Fruit fly (Drosophila melanogaster) whole organism, embryonic: ENCODE data around the gene Hpr1.

Experiments used
- Bgb ChIP-seq: fragments of 200-800 bp; sonication (Bioruptor generic); IDR thresholded peaks from 2 replicates; pipeline ENCODE4 v1.3.6; 2022; ENCODE audit warnings: missing biosample characterization, missing genetic modification characterization; ENCODE audit not compliant: partially characterized antibody
- CG10267 ChIP-seq: fragments of 200-800 bp; sonication (Bioruptor generic); optimal IDR thresholded peaks from 2 replicates; lab custom pipeline; 2018; ENCODE audit warnings: missing biosample characterization, mild to moderate bottlenecking, missing genetic modification characterization, moderate library complexity
- CG10462 ChIP-seq: fragments of 200-800 bp; sonication (Bioruptor generic); optimal IDR thresholded peaks from 2 replicates; lab custom pipeline; 2016; ENCODE audit warnings: missing biosample characterization, missing genetic modification characterization
- CG12071 ChIP-seq: fragments of 200-800 bp; sonication (Bioruptor generic); optimal IDR thresholded peaks from 3 replicates; lab custom pipeline; 2018; ENCODE audit warnings: missing biosample characterization, mild to moderate bottlenecking, missing genetic modification characterization
- CG12744 ChIP-seq: fragments of 200-800 bp; sonication (Bioruptor generic); optimal IDR thresholded peaks from 2 replicates; lab custom pipeline; 2016; ENCODE audit warnings: missing biosample characterization, missing genetic modification characterization
- CG14441 ChIP-seq: fragments of 200-800 bp; sonication (Bioruptor generic); IDR thresholded peaks from 2 replicates; pipeline ENCODE4 v1.3.6; 2022; ENCODE audit warnings: missing biosample characterization, missing genetic modification characterization
- CG2116 ChIP-seq: fragments of 200-800 bp; sonication (Bioruptor generic); optimal IDR thresholded peaks from 3 replicates; lab custom pipeline; 2018; ENCODE audit warnings: missing biosample characterization, mild to moderate bottlenecking, missing genetic modification characterization
- CG33557 ChIP-seq: fragments of 200-800 bp; sonication (Bioruptor generic); optimal IDR thresholded peaks from 2 replicates; lab custom pipeline; 2019; ENCODE audit warnings: missing biosample characterization, mild to moderate bottlenecking, missing genetic modification characterization, moderate library complexity
- CG34224 ChIP-seq: fragments of 200-800 bp; sonication (Bioruptor generic); IDR thresholded peaks from 3 replicates; pipeline ENCODE4 v1.3.6; 2022; ENCODE audit warnings: missing biosample characterization, missing genetic modification characterization; ENCODE audit not compliant: partially characterized antibody
- CG34376 ChIP-seq: fragments of 200-800 bp; sonication (Bioruptor generic); optimal IDR thresholded peaks from 2 replicates; lab custom pipeline; 2018; ENCODE audit warnings: missing biosample characterization, mild to moderate bottlenecking, missing genetic modification characterization
- CG3838 ChIP-seq: fragments of 200-800 bp; sonication (Bioruptor generic); optimal IDR thresholded peaks from 3 replicates; lab custom pipeline; 2016; ENCODE audit warnings: missing biosample characterization, missing genetic modification characterization
- CG4360 ChIP-seq: fragments of 200-800 bp; sonication (Bioruptor generic); IDR thresholded peaks from 2 replicates; pipeline ENCODE4 v1.3.6; 2022; ENCODE audit warnings: missing biosample characterization, missing genetic modification characterization
- CG5953 ChIP-seq: fragments of 200-800 bp; sonication (Bioruptor generic); IDR thresholded peaks from 2 replicates; pipeline ENCODE4 v1.3.6; 2022; ENCODE audit warnings: missing biosample characterization, missing genetic modification characterization
- CG6791 ChIP-seq: fragments of 200-800 bp; sonication (Bioruptor generic); IDR thresholded peaks from 3 replicates; pipeline ENCODE4 v1.3.6; 2022; ENCODE audit warnings: missing biosample characterization, missing genetic modification characterization; ENCODE audit not compliant: partially characterized antibody
- CG7745 ChIP-seq: fragments of 200-800 bp; sonication (Bioruptor generic); optimal IDR thresholded peaks from 2 replicates; lab custom pipeline; 2018; ENCODE audit warnings: missing biosample characterization, mild to moderate bottlenecking, missing genetic modification characterization, moderate library complexity
- CG8924 ChIP-seq: fragments of 200-800 bp; optimal IDR thresholded peaks from 3 replicates; lab custom pipeline; 2019; ENCODE audit warnings: missing biosample characterization, mild to moderate bottlenecking, missing genetic modification characterization, moderate library complexity
- CG8944 ChIP-seq: fragments of 200-800 bp; sonication (Bioruptor generic); optimal IDR thresholded peaks from 3 replicates; lab custom pipeline; 2016; ENCODE audit warnings: missing biosample characterization, missing genetic modification characterization
- D ChIP-seq, 2 experiments: fragments of 200-800 bp in 1 of 2; fragments of >200 bp in 1 of 2; sonication (Bioruptor generic) in 1 of 2; optimal IDR thresholded peaks; 2 replicates in 1 of 2; 3 replicates in 1 of 2; lab custom pipeline; 2017; ENCODE audit warnings: mild to moderate bottlenecking in 1 of 2, missing biosample characterization in 1 of 2, missing genetic modification characterization in 1 of 2, missing genetic modification reagents in 1 of 2
- Dref ChIP-seq: fragments of 200-800 bp; sonication (Bioruptor generic); IDR thresholded peaks from 2 replicates; pipeline ENCODE4 v1.3.6; 2022; ENCODE audit warnings: missing biosample characterization, missing genetic modification characterization
- Ets97D ChIP-seq: fragments of 200-800 bp; sonication (Bioruptor generic); optimal IDR thresholded peaks from 3 replicates; lab custom pipeline; 2016; ENCODE audit warnings: missing biosample characterization, missing genetic modification characterization
- GATAe ChIP-seq: fragments of 200-800 bp; sonication (Bioruptor generic); conservative IDR thresholded peaks from 2 replicates; pipeline ENCODE4 v1.3.6; 2022; ENCODE audit warnings: missing biosample characterization, missing genetic modification characterization
- HLH4C ChIP-seq: fragments of 200-800 bp; sonication (Bioruptor generic); IDR thresholded peaks from 3 replicates; pipeline ENCODE4 v1.3.6; 2022; ENCODE audit warnings: missing biosample characterization, missing genetic modification characterization; ENCODE audit not compliant: partially characterized antibody
- HmgD ChIP-seq: fragments of 200-800 bp; sonication (Bioruptor generic); optimal IDR thresholded peaks from 3 replicates; lab custom pipeline; 2016; ENCODE audit warnings: missing biosample characterization, missing genetic modification characterization
- Lim3 ChIP-seq: fragments of 200-800 bp; sonication (Bioruptor generic); IDR thresholded peaks from 2 replicates; pipeline ENCODE4 v1.3.6; 2022; ENCODE audit warnings: missing biosample characterization, missing genetic modification characterization
- Meics ChIP-seq: fragments of 200-800 bp; sonication (Bioruptor generic); optimal IDR thresholded peaks from 2 replicates; lab custom pipeline; 2017; ENCODE audit warnings: missing biosample characterization, mild to moderate bottlenecking, missing genetic modification characterization
- Myb ChIP-seq: fragments of 200-800 bp; sonication (Bioruptor generic); optimal IDR thresholded peaks from 2 replicates; lab custom pipeline; 2016; ENCODE audit warnings: missing biosample characterization, missing genetic modification characterization
- NC2α ChIP-seq: fragments of 200-800 bp; sonication (Bioruptor generic); optimal IDR thresholded peaks from 2 replicates; lab custom pipeline; 2016; ENCODE audit warnings: missing biosample characterization, missing genetic modification characterization
- Sox100B ChIP-seq: fragments of 200-800 bp; sonication (Bioruptor generic); optimal IDR thresholded peaks from 3 replicates; lab custom pipeline; 2018; ENCODE audit warnings: missing biosample characterization, mild to moderate bottlenecking, missing genetic modification characterization
- Tbp ChIP-seq: fragments of >200 bp; optimal IDR thresholded peaks from 2 replicates; lab custom pipeline; 2018; ENCODE audit warnings: missing biosample characterization, missing genetic modification characterization
- YL-1 ChIP-seq: fragments of 200-800 bp; sonication (Bioruptor generic); optimal IDR thresholded peaks from 3 replicates; lab custom pipeline; 2017; ENCODE audit warnings: missing biosample characterization, mild to moderate bottlenecking, missing genetic modification characterization
- ab ChIP-seq: fragments of 200-800 bp; sonication (Bioruptor generic); optimal IDR thresholded peaks from 2 replicates; lab custom pipeline; 2016; ENCODE audit warnings: missing biosample characterization, missing genetic modification characterization
- abd-A ChIP-seq: fragments of 200-800 bp; sonication (Bioruptor generic); optimal IDR thresholded peaks from 3 replicates; lab custom pipeline; 2019; ENCODE audit warnings: missing biosample characterization, mild to moderate bottlenecking, missing genetic modification characterization, moderate library complexity
- amos ChIP-seq: fragments of 200-800 bp; sonication (Bioruptor generic); IDR thresholded peaks from 2 replicates; pipeline ENCODE4 v1.3.6; 2022; ENCODE audit warnings: missing biosample characterization, missing genetic modification characterization; ENCODE audit not compliant: partially characterized antibody
- ems ChIP-seq: fragments of 200-800 bp; sonication (Bioruptor generic); optimal IDR thresholded peaks from 3 replicates; lab custom pipeline; 2016; ENCODE audit warnings: missing biosample characterization, missing genetic modification characterization
- gce ChIP-seq: fragments of 200-800 bp; sonication (Bioruptor generic); IDR thresholded peaks from 3 replicates; pipeline ENCODE4 v1.3.6; 2022; ENCODE audit warnings: missing biosample characterization, missing genetic modification characterization
- gfzf ChIP-seq: fragments of 200-800 bp; sonication (Bioruptor generic); optimal IDR thresholded peaks from 2 replicates; lab custom pipeline; 2016; ENCODE audit warnings: missing biosample characterization, mild to moderate bottlenecking, missing genetic modification characterization, moderate library complexity
- gro ChIP-seq: fragments of 200-800 bp; sonication (Bioruptor generic); optimal IDR thresholded peaks from 2 replicates; lab custom pipeline; 2016; ENCODE audit warnings: missing biosample characterization, missing genetic modification characterization
- hb ChIP-seq: fragments of 200-800 bp; sonication (Bioruptor generic); IDR thresholded peaks from 3 replicates; pipeline ENCODE4 v1.3.6; 2022; ENCODE audit warnings: missing biosample characterization, missing genetic modification characterization; ENCODE audit not compliant: partially characterized antibody
- ken ChIP-seq: fragments of 200-800 bp; sonication (Bioruptor generic); IDR thresholded peaks from 3 replicates; pipeline ENCODE4 v1.3.6; 2022; ENCODE audit warnings: missing biosample characterization, missing genetic modification characterization
- lab ChIP-seq: fragments of 200-800 bp; sonication (Bioruptor generic); optimal IDR thresholded peaks from 3 replicates; lab custom pipeline; 2017; ENCODE audit warnings: missing biosample characterization, missing genetic modification characterization, mild to moderate bottlenecking, moderate library complexity, missing genetic modification reagents
- maf-S ChIP-seq: fragments of 200-800 bp; sonication (Bioruptor generic); optimal IDR thresholded peaks from 2 replicates; lab custom pipeline; 2016; ENCODE audit warnings: missing biosample characterization, missing genetic modification characterization
- pfk ChIP-seq: fragments of 200-800 bp; sonication (Bioruptor generic); optimal IDR thresholded peaks from 2 replicates; lab custom pipeline; 2018; ENCODE audit warnings: missing biosample characterization, mild to moderate bottlenecking, missing genetic modification characterization, moderate library complexity
- pzg ChIP-seq: fragments of 200-800 bp; sonication (Bioruptor generic); optimal IDR thresholded peaks from 3 replicates; lab custom pipeline; 2018; ENCODE audit warnings: missing biosample characterization, mild to moderate bottlenecking, missing genetic modification characterization, moderate library complexity
- sc ChIP-seq, 3 experiments: fragments of >200 bp in 2 of 3; fragments of 200-800 bp in 1 of 3; sonication (Bioruptor generic) in 1 of 3; optimal IDR thresholded peaks; 2 replicates in 2 of 3; 3 replicates in 1 of 3; lab custom pipeline; 2017; ENCODE audit warnings: mild to moderate bottlenecking in 1 of 3, missing biosample characterization in 1 of 3, missing genetic modification characterization in 1 of 3, missing genetic modification reagents in 1 of 3
- sd ChIP-seq: fragments of 200-800 bp; sonication (Bioruptor generic); optimal IDR thresholded peaks from 3 replicates; lab custom pipeline; 2018; ENCODE audit warnings: missing biosample characterization, mild to moderate bottlenecking, missing genetic modification characterization, moderate library complexity
- sens ChIP-seq: fragments of 200-800 bp; sonication (Bioruptor generic); peaks from one replicate; lab custom pipeline; 2016; ENCODE audit warnings: missing biosample characterization, missing genetic modification characterization
- sna ChIP-seq: fragments of 200-800 bp; sonication (Bioruptor generic); IDR thresholded peaks from 2 replicates; pipeline ENCODE4 v1.3.6; 2022; ENCODE audit warnings: missing biosample characterization, missing genetic modification characterization; ENCODE audit not compliant: partially characterized antibody
- vfl ChIP-seq: fragments of 200-800 bp; sonication (Bioruptor generic); optimal IDR thresholded peaks from 2 replicates; lab custom pipeline; 2016; ENCODE audit warnings: missing biosample characterization, missing genetic modification characterization
- yki ChIP-seq: fragments of >200 bp; optimal IDR thresholded peaks from 3 replicates; lab custom pipeline; 2018
- zen ChIP-seq: fragments of 200-800 bp; sonication (Bioruptor generic); optimal IDR thresholded peaks from 3 replicates; lab custom pipeline; 2018; ENCODE audit warnings: missing biosample characterization, mild to moderate bottlenecking, missing genetic modification characterization, moderate library complexity

Gene Hpr1

DNA sequence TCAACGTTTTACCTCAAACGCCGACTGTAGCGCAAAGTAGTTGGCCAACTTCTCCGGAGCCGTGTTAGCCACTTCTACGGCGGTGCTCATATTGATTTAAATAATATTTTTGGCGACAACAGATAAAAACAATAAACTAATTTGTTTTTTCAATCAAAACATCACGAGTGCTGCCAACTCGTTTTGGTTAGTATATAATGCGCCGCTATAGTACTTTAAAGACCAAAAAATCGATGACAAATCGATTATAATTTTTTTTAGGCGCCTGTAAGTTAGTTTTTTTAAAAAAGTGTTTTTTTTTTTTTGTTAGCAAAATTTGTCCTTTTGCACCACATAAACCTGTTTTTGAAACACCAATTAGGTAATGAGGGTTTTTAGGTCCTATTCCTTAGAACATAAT is at the start of gene Hpr1:
Gene Hpr1 (minus strand): TSS at position 198 of the 400 bp plus-strand sequence.
- TF ChIP-seq CG14441 (GFP tag; lab: Robert Waterston, UW) (no peak), YL-1 (GFP tag; lab: Kevin White, UChicago) (peak; percentile 45), Bgb (GFP tag; lab: Robert Waterston, UW) (peak; percentile 29; the same call in 1 of the 2 replicates), ab (GFP tag; lab: Kevin White, UChicago) (no peak), vfl (GFP tag; lab: Kevin White, UChicago) (no peak), CG3838 (GFP tag; lab: Kevin White, UChicago) (no peak), Tbp (no peak), NC2α (GFP tag; lab: Kevin White, UChicago) (no peak), CG8924 (tag; lab: Kevin White, UChicago) (no peak), CG12071 (GFP tag; lab: Kevin White, UChicago) (no peak), yki (lab: Kevin White, UChicago) (no peak), pzg (GFP tag; lab: Kevin White, UChicago) (peak; percentile 54), sc (optimal IDR thresholded peaks at IDR 0.05; lab: Kevin White, UChicago) (no peak), sc (GFP tag; optimal IDR thresholded peaks at IDR 0.05; lab: Kevin White, UChicago) (no peak), CG33557 (GFP tag; lab: Kevin White, UChicago) (no peak), CG12744 (GFP tag; lab: Kevin White, UChicago) (no peak), CG7745 (tag; lab: Kevin White, UChicago) (no peak), hb (GFP tag; lab: Robert Waterston, UW) (no peak), gce (GFP tag; lab: Robert Waterston, UW) (no peak), HmgD (GFP tag; lab: Kevin White, UChicago) (no peak), GATAe (GFP tag; lab: Robert Waterston, UW) (no peak), Myb (GFP tag; lab: Kevin White, UChicago) (peak; percentile 31), CG34376 (GFP tag; lab: Kevin White, UChicago) (no peak), CG10267 (peak; percentile 42), sens (peak; percentile 53), ken (GFP tag; lab: Robert Waterston, UW) (no peak), Lim3 (GFP tag; lab: Robert Waterston, UW) (no peak), maf-S (GFP tag; lab: Kevin White, UChicago) (no peak), lab (GFP tag; lab: Kevin White, UChicago) (no peak), zen (tag; lab: Kevin White, UChicago) (no peak), ems (GFP tag; lab: Kevin White, UChicago) (no peak), CG6791 (GFP tag; lab: Robert Waterston, UW) (peak; percentile 60; the same call in 2 of the 3 replicates), gfzf (GFP tag; lab: Kevin White, UChicago) (peak; percentile 41), sd (no peak), sna (GFP tag; lab: Robert Waterston, UW) (peak; percentile 51; the same call in 1 of the 2 replicates), CG5953 (GFP tag; lab: Robert Waterston, UW) (no peak), abd-A (tag; lab: Kevin White, UChicago) (no peak), gro (no peak), CG34224 (0 out of 3 replicates have a peak, but pooled peaks have one; percentile 29), CG8944 (GFP tag; lab: Kevin White, UChicago) (no peak), Ets97D (GFP tag; lab: Kevin White, UChicago) (peak; percentile 33), CG2116 (peak; percentile 57), Sox100B (GFP tag; lab: Kevin White, UChicago) (no peak), pfk (GFP tag; lab: Kevin White, UChicago) (no peak), D (optimal IDR thresholded peaks at IDR 0.05; lab: Kevin White, UChicago) (no peak), D (GFP tag; optimal IDR thresholded peaks at IDR 0.05; lab: Kevin White, UChicago) (no peak), Meics (GFP tag; lab: Kevin White, UChicago) (no peak), CG4360 (no peak), amos (GFP tag; lab: Robert Waterston, UW) (no peak; the same call in 1 of the 2 replicates), CG10462 (GFP tag; lab: Kevin White, UChicago) (no peak), Dref (GFP tag; lab: Robert Waterston, UW) (peak; percentile 77), HLH4C (GFP tag; lab: Robert Waterston, UW) (peak; percentile 60)
